Fruit fly (Drosophila melanogaster): Measurements from ENCODE around the gene Epg5.

Gene Epg5

DNA sequence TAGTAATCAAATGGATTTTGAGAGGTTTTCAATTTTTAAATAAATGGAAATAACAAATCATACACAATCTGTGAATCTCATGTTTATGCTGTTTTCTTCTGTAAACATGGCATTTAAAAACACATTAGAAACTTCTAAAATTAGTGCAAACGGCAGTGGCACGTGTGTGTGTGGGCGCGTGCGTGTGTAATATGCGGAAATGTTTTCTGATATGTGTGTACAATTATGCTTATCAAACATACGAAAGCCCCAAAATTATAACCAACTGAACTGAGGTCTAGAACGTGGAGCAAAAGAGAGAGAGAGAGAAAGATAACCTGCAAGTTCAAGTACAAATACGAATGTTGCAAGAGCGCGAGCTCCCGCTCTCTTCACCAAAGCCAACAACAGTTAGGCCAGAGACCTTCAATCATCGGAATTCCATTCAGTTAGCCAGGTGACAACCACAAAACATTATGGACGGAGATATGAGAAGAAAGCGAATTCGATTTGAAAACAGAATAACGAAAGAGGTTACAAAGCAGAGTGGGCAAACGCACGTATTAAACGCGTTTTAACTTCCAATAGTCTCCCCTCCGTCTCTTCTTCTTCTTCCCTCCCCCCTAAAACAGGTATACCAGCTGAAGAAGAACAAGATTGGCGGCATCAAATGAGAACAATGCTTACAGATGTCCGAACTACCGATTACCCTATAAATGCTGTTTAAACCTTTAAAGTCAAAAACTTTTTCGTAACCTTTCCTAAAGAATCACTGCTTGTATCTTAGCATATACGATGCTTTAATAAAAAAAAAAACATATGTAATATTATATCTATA lies 17.4 kb downstream of the Epg5 start (continued):
- TF ChIP-seq CG9215 (GFP tag; IDR thresholded peaks at IDR 0.05): peak; percentile 95
- TF ChIP-seq CG6654 (GFP tag; optimal IDR thresholded peaks at IDR 0.05): peak; percentile 87
- peak; percentile 74 for TF ChIP-seq emc (GFP tag; optimal IDR thresholded peaks at IDR 0.05)
- peak; percentile 98 for TF ChIP-seq CG32532 (GFP tag; IDR thresholded peaks at IDR 0.05)
- TF ChIP-seq MTF-1 (GFP tag; optimal IDR thresholded peaks at IDR 0.05; ENCODE audit: borderline replicate concordance): peak; percentile 89
- TF ChIP-seq CoRest (tag; optimal IDR thresholded peaks at IDR 0.05): peak; percentile 98
- peak; percentile 96 for TF ChIP-seq Ssrp (tag; optimal IDR thresholded peaks at IDR 0.05)
- peak; percentile 79 for TF ChIP-seq tx (GFP tag; optimal IDR thresholded peaks at IDR 0.05)
- TF ChIP-seq CG10147 (GFP tag; optimal IDR thresholded peaks at IDR 0.05): peak; percentile 96
- no peak for TF ChIP-seq CG1832 (GFP tag; optimal IDR thresholded peaks at IDR 0.05)
- peak; percentile 88 for TF ChIP-seq dmrt11E (tag; optimal IDR thresholded peaks at IDR 0.05)
- no peak for TF ChIP-seq inv (GFP tag; IDR thresholded peaks at IDR 0.05; ENCODE audit: partially characterized antibody)
- peak; percentile 6 for TF ChIP-seq CG7745 (tag; optimal IDR thresholded peaks at IDR 0.05)
- TF ChIP-seq bbx (GFP tag; IDR thresholded peaks at IDR 0.05; ENCODE audit: partially characterized antibody): 0 out of 2 replicates have a peak, but pooled peaks have one; percentile 21
- peak; percentile 90 for TF ChIP-seq Hand (GFP tag; optimal IDR thresholded peaks at IDR 0.05)
- peak; percentile 94 for TF ChIP-seq cwo (GFP tag; optimal IDR thresholded peaks at IDR 0.05)
- TF ChIP-seq CG1024 (GFP tag; IDR thresholded peaks at IDR 0.05): peak; percentile 91
- peak; percentile 96 for TF ChIP-seq CG14014 (GFP tag; IDR thresholded peaks at IDR 0.05)
- TF ChIP-seq grn (GFP tag; optimal IDR thresholded peaks at IDR 0.05): no peak
- peak; percentile 97 for TF ChIP-seq CG3847 (GFP tag; IDR thresholded peaks at IDR 0.05)
- TF ChIP-seq CG8281 (tag; optimal IDR thresholded peaks at IDR 0.05): peak; percentile 86
- peak; percentile 91 for TF ChIP-seq CG4854 (GFP tag; optimal IDR thresholded peaks at IDR 0.05)
- TF ChIP-seq CkIIα-i1 (GFP tag; IDR thresholded peaks at IDR 0.05): peak; percentile 77
- TF ChIP-seq Kr (GFP tag; optimal IDR thresholded peaks at IDR 0.05): no peak
- TF ChIP-seq Vsx1 (GFP tag; optimal IDR thresholded peaks at IDR 0.05): peak; percentile 93
- peak; percentile 96 for TF ChIP-seq Xbp1 (GFP tag; optimal IDR thresholded peaks at IDR 0.05)
- peak; percentile 86 for TF ChIP-seq CG3838 (GFP tag; optimal IDR thresholded peaks at IDR 0.05)
- TF ChIP-seq CG5245 (GFP tag; optimal IDR thresholded peaks at IDR 0.05): peak; percentile 94
- TF ChIP-seq CG14965 (GFP tag; optimal IDR thresholded peaks at IDR 0.05; ENCODE audit: borderline replicate concordance): peak; percentile 21
- TF ChIP-seq fd3F (GFP tag; optimal IDR thresholded peaks at IDR 0.05): peak; percentile 97
- peak; percentile 80 for TF ChIP-seq fu2 (GFP tag; optimal IDR thresholded peaks at IDR 0.05)
- TF ChIP-seq p53 (GFP tag; optimal IDR thresholded peaks at IDR 0.05): peak; percentile 67
- TF ChIP-seq zfh2 (GFP tag; optimal IDR thresholded peaks at IDR 0.05): peak; percentile 89
- peak; percentile 90 for TF ChIP-seq CG7357 (GFP tag; IDR thresholded peaks at IDR 0.05)
- peak; percentile 89 for TF ChIP-seq CG33557 (GFP tag; optimal IDR thresholded peaks at IDR 0.05)
- TF ChIP-seq CG11504 (tag; optimal IDR thresholded peaks at IDR 0.05): peak; percentile 97
- no peak for TF ChIP-seq gfzf (GFP tag; optimal IDR thresholded peaks at IDR 0.05)
- TF ChIP-seq Fer1 (GFP tag; optimal IDR thresholded peaks at IDR 0.05): peak; percentile 97
- peak; percentile 91 for TF ChIP-seq trem (tag; optimal IDR thresholded peaks at IDR 0.05)
- TF ChIP-seq CG11456 (GFP tag; IDR thresholded peaks at IDR 0.05): peak; percentile 98
- TF ChIP-seq Dll (GFP tag; IDR thresholded peaks at IDR 0.05; ENCODE audit: partially characterized antibody): no peak
- peak; percentile 11 for TF ChIP-seq fd102C (GFP tag; optimal IDR thresholded peaks at IDR 0.05)
- peak; percentile 94 for TF ChIP-seq CG11085 (GFP tag; IDR thresholded peaks at IDR 0.05)
- peak; percentile 95 for TF ChIP-seq chm (GFP tag; IDR thresholded peaks at IDR 0.05)
- peak; percentile 92 for TF ChIP-seq ATbp (GFP tag; optimal IDR thresholded peaks at IDR 0.05)
- TF ChIP-seq CG7987 (GFP tag; optimal IDR thresholded peaks at IDR 0.05): peak; percentile 95
- TF ChIP-seq mirr (GFP tag; optimal IDR thresholded peaks at IDR 0.05): peak; percentile 67
- peak; percentile 92 for TF ChIP-seq gcm (GFP tag; optimal IDR thresholded peaks at IDR 0.05)

All from whole organism, embryonic.